Worm (Caenorhabditis elegans): ENCODE measurements around the gene W04D2.4.

The W04D2.4 gene

ce11 chrV:12531084-12531483, 33.5 kb upstream of the W04D2.4 start:
- TF ChIP-seq nhr-2 (tag; optimal IDR thresholded peaks at IDR 0.05) (no peak), ceh-43 (GFP tag; optimal IDR thresholded peaks at IDR 0.05) (no peak), ces-1 (GFP tag; optimal IDR thresholded peaks at IDR 0.05) (peak; percentile 5)

- TF ChIP-seq mep-1 (tag; optimal IDR thresholded peaks at IDR 0.05): no peak
- TF ChIP-seq lin-32 (GFP tag; optimal IDR thresholded peaks at IDR 0.05): no peak
- no peak for TF ChIP-seq zip-8 (tag; optimal IDR thresholded peaks at IDR 0.05)
- TF ChIP-seq ham-2 (GFP tag; optimal IDR thresholded peaks at IDR 0.05): no peak
- TF ChIP-seq nhr-237 (tag; optimal IDR thresholded peaks at IDR 0.05): no peak
- no peak for TF ChIP-seq tbx-8 (GFP tag; optimal IDR thresholded peaks at IDR 0.05)
- no peak for TF ChIP-seq cnd-1 (tag; optimal IDR thresholded peaks at IDR 0.05)
- TF ChIP-seq snpc-4 (tag; optimal IDR thresholded peaks at IDR 0.05): no peak
- TF ChIP-seq unc-120 (tag; optimal IDR thresholded peaks at IDR 0.05; ENCODE audit: poor library complexity, severe bottlenecking): no peak
Observed at ce11 chrV:12530129-12530528, 32.6 kb upstream of the W04D2.4 start.

- no peak for TF ChIP-seq ceh-83 (GFP tag; optimal IDR thresholded peaks at IDR 0.05)
- TF ChIP-seq drap-1 (GFP tag; optimal IDR thresholded peaks at IDR 0.05): no peak
- no peak for TF ChIP-seq ceh-43 (GFP tag; optimal IDR thresholded peaks at IDR 0.05)
- no peak for TF ChIP-seq nhr-2 (tag; optimal IDR thresholded peaks at IDR 0.05)
- TF ChIP-seq nhr-12 (tag; optimal IDR thresholded peaks at IDR 0.05): no peak
- no peak for TF ChIP-seq sptf-1 (tag; optimal IDR thresholded peaks at IDR 0.05)
- TF ChIP-seq sem-2 (GFP tag; optimal IDR thresholded peaks at IDR 0.05): no peak
- TF ChIP-seq unc-39 (tag; optimal IDR thresholded peaks at IDR 0.05): no peak
- TF ChIP-seq unc-62 (GFP tag; optimal IDR thresholded peaks at IDR 0.05): no peak
- no peak for TF ChIP-seq hlh-1 (tag; optimal IDR thresholded peaks at IDR 0.05)
- no peak for TF ChIP-seq bed-3 (GFP tag; optimal IDR thresholded peaks at IDR 0.05)
- no peak for TF ChIP-seq mep-1 (tag; optimal IDR thresholded peaks at IDR 0.05)
- no peak for TF ChIP-seq elt-1 (tag; optimal IDR thresholded peaks at IDR 0.05; ENCODE audit: borderline replicate concordance, insufficient read depth)
- TF ChIP-seq cnd-1 (tag; optimal IDR thresholded peaks at IDR 0.05): no peak
Observed at ce11 chrV:12528919-12529318, 31.4 kb upstream of the W04D2.4 start.

ce11 chrV:12526758-12527157, 29.2 kb upstream of the W04D2.4 start, which contains the start of gene F45D3.1:
F45D3.1 (plus strand) TSS chrV:12527058.
- TF ChIP-seq mls-2 (tag; optimal IDR thresholded peaks at IDR 0.05) (no peak), nhr-2 (tag; optimal IDR thresholded peaks at IDR 0.05) (no peak), bed-3 (GFP tag; optimal IDR thresholded peaks at IDR 0.05) (no peak)

ce11 chrV:12526124-12526523, 28.6 kb upstream of the W04D2.4 start:
- TF ChIP-seq ham-2 (GFP tag; optimal IDR thresholded peaks at IDR 0.05): no peak
- TF ChIP-seq drap-1 (GFP tag; optimal IDR thresholded peaks at IDR 0.05): no peak
- no peak for TF ChIP-seq unc-120 (tag; optimal IDR thresholded peaks at IDR 0.05; ENCODE audit: poor library complexity, severe bottlenecking)
- no peak for TF ChIP-seq elt-1 (tag; optimal IDR thresholded peaks at IDR 0.05; ENCODE audit: borderline replicate concordance, insufficient read depth)
- TF ChIP-seq ceh-39 (tag; optimal IDR thresholded peaks at IDR 0.05): no peak
- no peak for TF ChIP-seq zip-8 (tag; optimal IDR thresholded peaks at IDR 0.05)
- no peak for TF ChIP-seq elt-3 (tag; optimal IDR thresholded peaks at IDR 0.05)
- no peak for TF ChIP-seq snpc-4 (tag; optimal IDR thresholded peaks at IDR 0.05)

ce11 chrV:12525526-12525925, 28.0 kb upstream of the W04D2.4 start, which contains the start of gene dyf-4:
dyf-4 (minus strand) TSS chrV:12525738.
- peak; percentile 73 for TF ChIP-seq blmp-1 (tag; optimal IDR thresholded peaks at IDR 0.05)
- no peak for TF ChIP-seq ceh-39 (tag; optimal IDR thresholded peaks at IDR 0.05)

ce11 chrV:12523356-12523755, 25.8 kb upstream of the W04D2.4 start:
- TF ChIP-seq mab-5 (tag; optimal IDR thresholded peaks at IDR 0.05) (no peak), tbx-8 (GFP tag; optimal IDR thresholded peaks at IDR 0.05) (no peak), sptf-1 (tag; optimal IDR thresholded peaks at IDR 0.05) (no peak), unc-62 (GFP tag; optimal IDR thresholded peaks at IDR 0.05) (peak; percentile 76), hlh-1 (tag; optimal IDR thresholded peaks at IDR 0.05) (peak; percentile 24), lin-13 (tag; optimal IDR thresholded peaks at IDR 0.05) (no peak)

Measured in whole organism, mixed stage, embryonic.